Fruit fly (Drosophila melanogaster): ENCODE measurements around the gene dpr19.

The dpr19 gene

dm6 chr2L:10422643-10423606 lies 47.0 kb downstream of the dpr19 start, which contains the start of the genes pie and Wdfy2 (continued):
- peak; percentile 10 for TF ChIP-seq CG8924 (tag; optimal IDR thresholded peaks at IDR 0.05)
- TF ChIP-seq CG9215 (GFP tag; IDR thresholded peaks at IDR 0.05) = no peak
- no peak for TF ChIP-seq cwo (GFP tag; optimal IDR thresholded peaks at IDR 0.05)
- peak; percentile 29; the same call in 1 of the 3 replicates for TF ChIP-seq Aef1 (GFP tag; IDR thresholded peaks at IDR 0.05)
- no peak for TF ChIP-seq da (GFP tag; optimal IDR thresholded peaks at IDR 0.05)
- no peak for TF ChIP-seq TFAM (GFP tag; optimal IDR thresholded peaks at IDR 0.05)
- TF ChIP-seq Hr78 (GFP tag; optimal IDR thresholded peaks at IDR 0.05) = no peak
- TF ChIP-seq aop (GFP tag; IDR thresholded peaks at IDR 0.05) = no peak
- TF ChIP-seq run (tag; optimal IDR thresholded peaks at IDR 0.05) = no peak
- no peak for TF ChIP-seq fu2 (GFP tag; optimal IDR thresholded peaks at IDR 0.05)
- no peak for TF ChIP-seq PHDP (tag; optimal IDR thresholded peaks at IDR 0.05)
- no peak for TF ChIP-seq Elba2 (GFP tag; optimal IDR thresholded peaks at IDR 0.05)
- no peak for TF ChIP-seq CG12769 (tag; optimal IDR thresholded peaks at IDR 0.05)
- no peak for TF ChIP-seq kay (GFP tag; optimal IDR thresholded peaks at IDR 0.05)
- no peak for TF ChIP-seq zfh1 (GFP tag; IDR thresholded peaks at IDR 0.05)
- no peak for TF ChIP-seq kah (GFP tag; optimal IDR thresholded peaks at IDR 0.05)
- no peak for TF ChIP-seq pum (GFP tag; optimal IDR thresholded peaks at IDR 0.05)
- no peak for TF ChIP-seq pho (GFP tag; optimal IDR thresholded peaks at IDR 0.05)
- TF ChIP-seq ewg (GFP tag; optimal IDR thresholded peaks at IDR 0.05) = no peak
- no peak for TF ChIP-seq CG7928 (GFP tag; optimal IDR thresholded peaks at IDR 0.05)
- TF ChIP-seq prd (optimal IDR thresholded peaks at IDR 0.05) = no peak
- TF ChIP-seq prd (GFP tag; IDR thresholded peaks at IDR 0.05) = no peak
- no peak for TF ChIP-seq abd-A (tag; optimal IDR thresholded peaks at IDR 0.05)

dm6 chr2L:10425599-10425998 lies 49.6 kb downstream of the dpr19 start:
- TF ChIP-seq ato (GFP tag; IDR thresholded peaks at IDR 0.05; ENCODE audit: partially characterized antibody) (0 out of 2 replicates have a peak, but pooled peaks have one; percentile 13), CG9609 (GFP tag; optimal IDR thresholded peaks at IDR 0.05) (no peak), zfh1 (GFP tag; IDR thresholded peaks at IDR 0.05) (no peak), amos (GFP tag; IDR thresholded peaks at IDR 0.05; ENCODE audit: partially characterized antibody) (0 out of 2 replicates have a peak, but pooled peaks have one; percentile 16), CG4404 (GFP tag; IDR thresholded peaks at IDR 0.05) (0 out of 2 replicates have a peak, but pooled peaks have one; percentile 13), zfh2 (GFP tag; optimal IDR thresholded peaks at IDR 0.05) (no peak), Dref (GFP tag; IDR thresholded peaks at IDR 0.05) (0 out of 2 replicates have a peak, but pooled peaks have one; percentile 6), CG1832 (GFP tag; optimal IDR thresholded peaks at IDR 0.05) (peak; percentile 9), CG5953 (GFP tag; IDR thresholded peaks at IDR 0.05) (0 out of 2 replicates have a peak, but pooled peaks have one; percentile 12), tgo (GFP tag; IDR thresholded peaks at IDR 0.05) (no peak), en (GFP tag; optimal IDR thresholded peaks at IDR 0.05) (no peak), hb (GFP tag; IDR thresholded peaks at IDR 0.05; ENCODE audit: partially characterized antibody) (peak; percentile 55; the same call in 1 of the 3 replicates), H2.0 (GFP tag; IDR thresholded peaks at IDR 0.05) (no peak), CG14965 (GFP tag; optimal IDR thresholded peaks at IDR 0.05; ENCODE audit: borderline replicate concordance) (peak; percentile 6), CG11560 (tag; IDR thresholded peaks at IDR 0.05) (peak; percentile 43; the same call in 1 of the 3 replicates), Med (GFP tag) (peak; percentile 62), wor (GFP tag; IDR thresholded peaks at IDR 0.05) (no peak), CG18262 (tag; optimal IDR thresholded peaks at IDR 0.05) (no peak), CG1529 (GFP tag; optimal IDR thresholded peaks at IDR 0.05) (no peak), Atf-2 (GFP tag; optimal IDR thresholded peaks at IDR 0.05) (no peak), CG3726 (GFP tag; IDR thresholded peaks at IDR 0.05) (0 out of 3 replicates have a peak, but pooled peaks have one; percentile 16), Opbp (GFP tag; IDR thresholded peaks at IDR 0.05; ENCODE audit: partially characterized antibody) (0 out of 3 replicates have a peak, but pooled peaks have one; percentile 4)
